Fruit fly (Drosophila melanogaster) whole organism, wandering third instar larva: Measurements from ENCODE around the gene ifc.
A peak's percentile ranks its signal among the peaks of the same experiment; 100 is the strongest.

Experiments used
- Abd-B ChIP-seq: fragments of >200 bp; optimal IDR thresholded peaks from 2 replicates; lab custom pipeline; 2017; ENCODE audit warnings: missing biosample characterization, missing genetic modification characterization
- CG32264 ChIP-seq: fragments of 200-800 bp; sonication (Bioruptor generic); optimal IDR thresholded peaks from 2 replicates; lab custom pipeline; 2016; ENCODE audit warnings: missing biosample characterization, missing genetic modification characterization
- CG9705 ChIP-seq: fragments of 200-800 bp; sonication (Bioruptor generic); optimal IDR thresholded peaks from 2 replicates; lab custom pipeline; 2018; ENCODE audit warnings: missing biosample characterization, mild to moderate bottlenecking, missing genetic modification characterization
- CrebA ChIP-seq: fragments of 200-800 bp; sonication (Bioruptor generic); optimal IDR thresholded peaks from 2 replicates; lab custom pipeline; 2016; ENCODE audit warnings: missing biosample characterization, mild to moderate bottlenecking, missing genetic modification characterization, borderline replicate concordance
- Dfd ChIP-seq: fragments of >200 bp; optimal IDR thresholded peaks from 2 replicates; lab custom pipeline; 2017; ENCODE audit warnings: missing biosample characterization, missing genetic modification characterization
- Dif ChIP-seq: fragments of 200-275, 200-300 bp; sonication (Bioruptor generic); optimal IDR thresholded peaks from 2 replicates; lab custom pipeline; 2018; ENCODE audit warnings: missing biosample characterization, missing genetic modification characterization; ENCODE audit not compliant: partially characterized antibody
- GATAd ChIP-seq: sonication (Bioruptor generic); optimal IDR thresholded peaks from 2 replicates; lab custom pipeline; 2016; ENCODE audit warnings: missing biosample characterization, missing genetic modification characterization
- HLH106 ChIP-seq: fragments of 200-800 bp; optimal IDR thresholded peaks from 3 replicates; lab custom pipeline; 2019; ENCODE audit warnings: missing biosample characterization, mild to moderate bottlenecking, missing genetic modification characterization, moderate library complexity
- Hnf4 ChIP-seq: fragments of 200-800 bp; sonication (Bioruptor generic); optimal IDR thresholded peaks from 2 replicates; lab custom pipeline; 2016; ENCODE audit warnings: missing biosample characterization, mild to moderate bottlenecking, missing genetic modification characterization
- Hr78 ChIP-seq: fragments of >200 bp; optimal IDR thresholded peaks from 2 replicates; lab custom pipeline; 2017; ENCODE audit warnings: missing biosample characterization, missing genetic modification characterization
- Hr83 ChIP-seq: fragments of 200-300 bp; sonication (Bioruptor generic); optimal IDR thresholded peaks from 2 replicates; lab custom pipeline; 2016; ENCODE audit warnings: missing biosample characterization, mild to moderate bottlenecking, missing genetic modification characterization, moderate library complexity; ENCODE audit not compliant: poor library complexity, severe bottlenecking
- Jra ChIP-seq: sonication (Bioruptor generic); optimal IDR thresholded peaks from 2 replicates; lab custom pipeline; 2016; ENCODE audit warnings: missing biosample characterization, missing genetic modification characterization
- Mio ChIP-seq: sonication (Bioruptor generic); optimal IDR thresholded peaks from 2 replicates; lab custom pipeline; 2016; ENCODE audit warnings: missing biosample characterization, missing genetic modification characterization
- Myc ChIP-seq: fragments of >200 bp; optimal IDR thresholded peaks from 2 replicates; lab custom pipeline; 2017
- OdsH ChIP-seq: fragments of 200-800 bp; sonication (Bioruptor generic); optimal IDR thresholded peaks from 2 replicates; lab custom pipeline; 2016; ENCODE audit warnings: missing biosample characterization, mild to moderate bottlenecking, missing genetic modification characterization
- Rel ChIP-seq, 2 experiments: fragments of 200-800 bp; sonication (Bioruptor generic) in 1 of 2; optimal IDR thresholded peaks; 2 replicates in 1 of 2; 3 replicates in 1 of 2; lab custom pipeline; 2016 to 2019; ENCODE audit warnings: mild to moderate bottlenecking in 2 of 2, missing biosample characterization in 2 of 2, missing genetic modification characterization in 2 of 2, moderate library complexity in 1 of 2
- Sp1 ChIP-seq: fragments of 200-800 bp; sonication (Bioruptor generic); optimal IDR thresholded peaks from 3 replicates; lab custom pipeline; 2019; ENCODE audit warnings: missing biosample characterization, mild to moderate bottlenecking, missing genetic modification characterization, moderate library complexity
- br ChIP-seq: fragments of 200-800 bp; sonication (Bioruptor generic); optimal IDR thresholded peaks from 2 replicates; lab custom pipeline; 2016; ENCODE audit warnings: missing biosample characterization, missing genetic modification characterization
- brk ChIP-seq: fragments of 200-800 bp; sonication (Bioruptor generic); optimal IDR thresholded peaks from 2 replicates; lab custom pipeline; 2016; ENCODE audit warnings: missing biosample characterization, mild to moderate bottlenecking, missing genetic modification characterization
- dl ChIP-seq, 2 experiments: fragments of 175-275, 200-275 bp in 1 of 2; fragments of 200-275 bp in 1 of 2; sonication (Bioruptor generic); optimal IDR thresholded peaks; lab custom pipeline; 2018; ENCODE audit warnings: mild to moderate bottlenecking in 2 of 2, missing biosample characterization in 2 of 2, missing genetic modification characterization in 2 of 2, moderate library complexity in 2 of 2; ENCODE audit not compliant: partially characterized antibody in 2 of 2, insufficient read depth in 1 of 2
- dmrt93B ChIP-seq: fragments of 200-800 bp; sonication (Bioruptor generic); optimal IDR thresholded peaks from 2 replicates; lab custom pipeline; 2018; ENCODE audit warnings: missing biosample characterization, mild to moderate bottlenecking, missing genetic modification characterization
- ey ChIP-seq: fragments of 200-800 bp; sonication (Bioruptor generic); optimal IDR thresholded peaks from 2 replicates; lab custom pipeline; 2016; ENCODE audit warnings: missing biosample characterization, missing genetic modification characterization
- foxo ChIP-seq, 2 experiments: fragments of 200-800 bp; sonication (Bioruptor generic); optimal IDR thresholded peaks; 2 replicates in 1 of 2; 3 replicates in 1 of 2; lab custom pipeline; 2016 to 2017; ENCODE audit warnings: missing biosample characterization in 2 of 2, missing genetic modification characterization in 2 of 2
- fru ChIP-seq: fragments of 200-800 bp; sonication (Bioruptor generic); optimal IDR thresholded peaks from 3 replicates; lab custom pipeline; 2016; ENCODE audit warnings: missing biosample characterization, mild to moderate bottlenecking, missing genetic modification characterization
- h ChIP-seq: fragments of 200-800 bp; sonication (Bioruptor generic); optimal IDR thresholded peaks from 3 replicates; lab custom pipeline; 2016; ENCODE audit warnings: missing biosample characterization, mild to moderate bottlenecking, missing genetic modification characterization
- jim ChIP-seq: fragments of 175-275, 200-325 bp; sonication (Bioruptor generic); optimal IDR thresholded peaks from 2 replicates; lab custom pipeline; 2016; ENCODE audit warnings: missing biosample characterization, mild to moderate bottlenecking, missing genetic modification characterization
- lola ChIP-seq: fragments of >200 bp; optimal IDR thresholded peaks from 2 replicates; lab custom pipeline; 2017; ENCODE audit warnings: missing biosample characterization, missing genetic modification characterization
- psq ChIP-seq: fragments of 200-800 bp; sonication (Bioruptor generic); optimal IDR thresholded peaks from 3 replicates; lab custom pipeline; 2017; ENCODE audit warnings: missing biosample characterization, mild to moderate bottlenecking, missing genetic modification characterization, moderate library complexity
- rgr ChIP-seq: fragments of 200-800 bp; sonication (Bioruptor generic); optimal IDR thresholded peaks from 3 replicates; lab custom pipeline; 2016; ENCODE audit warnings: missing biosample characterization, mild to moderate bottlenecking, missing genetic modification characterization
- tai ChIP-seq: sonication (Bioruptor generic); optimal IDR thresholded peaks from 2 replicates; lab custom pipeline; 2016; ENCODE audit warnings: missing biosample characterization, missing genetic modification characterization
- woc ChIP-seq: sonication (Bioruptor generic); optimal IDR thresholded peaks from 2 replicates; lab custom pipeline; 2016; ENCODE audit warnings: missing biosample characterization, mild to moderate bottlenecking, missing genetic modification characterization

Gene ifc

dm6 chr2L:5975601-5976000, 10.5 kb upstream of the ifc start:
- TF ChIP-seq psq (peak; percentile 4), woc (no peak), fru (GFP tag; lab: Kevin White, UChicago) (no peak), lola (no peak), br (GFP tag; lab: Kevin White, UChicago) (no peak), h (GFP tag; lab: Kevin White, UChicago) (no peak)

dm6 chr2L:5977070-5977728, 8.9 kb upstream of the ifc start:
- TF ChIP-seq Myc (lab: Kevin White, UChicago) = no peak
- TF ChIP-seq Rel (GFP tag; optimal IDR thresholded peaks at IDR 0.05; lab: Kevin White, UChicago) = no peak
- peak; percentile 35 for TF ChIP-seq Rel (tag; optimal IDR thresholded peaks at IDR 0.05; lab: Kevin White, UChicago)
- TF ChIP-seq jim (GFP tag; lab: Kevin White, UChicago) = no peak
- peak; percentile 36 for TF ChIP-seq HLH106
- peak; percentile 39 for TF ChIP-seq rgr (GFP tag; lab: Kevin White, UChicago)
- TF ChIP-seq dl (GFP tag; optimal IDR thresholded peaks at IDR 0.05; lab: Kevin White, UChicago; ENCODE audit: insufficient read depth in 1 of 2, partially characterized antibody in 2 of 2) = peak; percentile 17 to 27
- peak; percentile 3 for TF ChIP-seq br (GFP tag; lab: Kevin White, UChicago)
- no peak for TF ChIP-seq CG32264 (GFP tag; lab: Kevin White, UChicago)
- TF ChIP-seq h (GFP tag; lab: Kevin White, UChicago) = peak; percentile 61
- TF ChIP-seq psq = peak; percentile 61
- peak; percentile 50 for TF ChIP-seq fru (GFP tag; lab: Kevin White, UChicago)
- peak; percentile 27 for TF ChIP-seq CG9705 (GFP tag; lab: Kevin White, UChicago)
- TF ChIP-seq Dfd = no peak
- TF ChIP-seq Dif (GFP tag; lab: Kevin White, UChicago) = peak; percentile 54
- TF ChIP-seq Sp1 (GFP tag; lab: Kevin White, UChicago) = peak; percentile 60
- TF ChIP-seq foxo (GFP tag; optimal IDR thresholded peaks at IDR 0.05; lab: Kevin White, UChicago) = peak in 1 of 2 experiments; percentile 37

dm6 chr2L:5977729-5978078, 8.4 kb upstream of the ifc start:
- TF ChIP-seq dl (GFP tag; optimal IDR thresholded peaks at IDR 0.05; lab: Kevin White, UChicago; ENCODE audit: insufficient read depth in 1 of 2, partially characterized antibody in 2 of 2) (no peak), Jra (peak; percentile 33), rgr (GFP tag; lab: Kevin White, UChicago) (no peak), HLH106 (no peak)

dm6 chr2L:5978333-5979054, 7.7 kb upstream of the ifc start:
- TF ChIP-seq tai (no peak), Rel (GFP tag; optimal IDR thresholded peaks at IDR 0.05; lab: Kevin White, UChicago) (peak; percentile 78), Rel (tag; optimal IDR thresholded peaks at IDR 0.05; lab: Kevin White, UChicago) (peak; percentile 72), rgr (GFP tag; lab: Kevin White, UChicago) (peak; percentile 38), OdsH (GFP tag; lab: Kevin White, UChicago) (peak; percentile 34), h (GFP tag; lab: Kevin White, UChicago) (peak; percentile 79), Hr78 (GFP tag; lab: Kevin White, UChicago) (peak; percentile 3), Dfd (no peak), woc (peak; percentile 37), Hnf4 (peak; percentile 53), GATAd (GFP tag; lab: Kevin White, UChicago) (no peak), Abd-B (no peak), psq (peak; percentile 23), HLH106 (peak; percentile 21), Sp1 (GFP tag; lab: Kevin White, UChicago) (peak; percentile 7), CrebA (GFP tag; lab: Kevin White, UChicago) (peak; percentile 94), fru (GFP tag; lab: Kevin White, UChicago) (no peak), brk (GFP tag; lab: Kevin White, UChicago) (peak; percentile 70), Jra (peak; percentile 67), br (GFP tag; lab: Kevin White, UChicago) (peak; percentile 50), foxo (GFP tag; optimal IDR thresholded peaks at IDR 0.05; lab: Kevin White, UChicago) (peak; percentile 18 to 24), Mio (peak; percentile 37), dmrt93B (GFP tag; lab: Kevin White, UChicago) (no peak), ey (GFP tag; lab: Kevin White, UChicago) (no peak), Hr83 (GFP tag; lab: Kevin White, UChicago) (peak; percentile 70)
